Worm (Caenorhabditis elegans): Measurements from ENCODE around the gene kin-9.

- no peak for TF ChIP-seq him-1 (tag; optimal IDR thresholded peaks at IDR 0.05)
- TF ChIP-seq W03F9.2 (tag; optimal IDR thresholded peaks at IDR 0.05), result no peak
- TF ChIP-seq dao-5 (tag; optimal IDR thresholded peaks at IDR 0.05), result no peak
Measured at ce11 chrX:8417727-8418126, 14.7 kb upstream of the kin-9 start.
